Fruit fly (Drosophila melanogaster) whole organism, embryonic: Measurements from ENCODE around the gene tup.
A peak's percentile ranks its signal among the peaks of the same experiment; 100 is the strongest.

ENCODE experiments used
- Abd-B ChIP-seq: fragments of 200-800 bp; sonication (Bioruptor generic); optimal IDR thresholded peaks from 2 replicates; lab custom pipeline; 2018; ENCODE audit warnings: missing biosample characterization, mild to moderate bottlenecking, missing genetic modification characterization, moderate library complexity
- BtbVII ChIP-seq: fragments of 200-800 bp; sonication (Bioruptor generic); optimal IDR thresholded peaks from 3 replicates; lab custom pipeline; 2017; ENCODE audit warnings: missing biosample characterization, mild to moderate bottlenecking, missing genetic modification characterization
- CG1529 ChIP-seq: fragments of 200-800 bp; sonication (Bioruptor generic); optimal IDR thresholded peaks from 3 replicates; lab custom pipeline; 2018; ENCODE audit warnings: missing biosample characterization, missing genetic modification characterization
- CG17359 ChIP-seq: fragments of 200-800 bp; sonication (Bioruptor generic); optimal IDR thresholded peaks from 3 replicates; lab custom pipeline; 2018; ENCODE audit warnings: missing biosample characterization, mild to moderate bottlenecking, missing genetic modification characterization, moderate library complexity
- Camta ChIP-seq: fragments of 200-800 bp; sonication (Bioruptor generic); optimal IDR thresholded peaks from 2 replicates; lab custom pipeline; 2016; ENCODE audit warnings: missing biosample characterization, missing genetic modification characterization
- CkIIα-i1 ChIP-seq: fragments of 200-800 bp; sonication (Bioruptor generic); IDR thresholded peaks from 2 replicates; pipeline ENCODE4 v1.3.6; 2022; ENCODE audit warnings: missing biosample characterization, missing genetic modification characterization
- HLHmδ ChIP-seq: fragments of 200-800 bp; sonication (Bioruptor generic); optimal IDR thresholded peaks from 2 replicates; lab custom pipeline; 2018; ENCODE audit warnings: missing biosample characterization, mild to moderate bottlenecking, missing genetic modification characterization, moderate library complexity
- Hr78 ChIP-seq, 2 experiments: fragments of 200-800 bp in 1 of 2; fragments of >200 bp in 1 of 2; sonication (Bioruptor generic) in 1 of 2; optimal IDR thresholded peaks; 2 replicates each; lab custom pipeline; 2017 to 2019; ENCODE audit warnings: missing biosample characterization in 2 of 2, missing genetic modification characterization in 2 of 2, mild to moderate bottlenecking in 1 of 2, moderate library complexity in 1 of 2
- bab2 ChIP-seq: fragments of 200-800 bp; sonication (Bioruptor generic); optimal IDR thresholded peaks from 2 replicates; lab custom pipeline; 2016; ENCODE audit warnings: missing biosample characterization, missing genetic modification characterization
- lola ChIP-seq, 3 experiments: fragments of >200 bp in 2 of 3; fragments of 200-800 bp in 1 of 3; sonication (Bioruptor generic) in 1 of 3; optimal IDR thresholded peaks; 2 replicates each; lab custom pipeline; 2017 to 2019; ENCODE audit warnings: missing biosample characterization in 3 of 3, missing genetic modification characterization in 3 of 3, mild to moderate bottlenecking in 1 of 3, moderate library complexity in 1 of 3
- vnd ChIP-seq: fragments of 200-800 bp; sonication (Bioruptor generic); IDR thresholded peaks from 3 replicates; pipeline ENCODE4 v1.3.6; 2022; ENCODE audit warnings: missing biosample characterization, missing genetic modification characterization; ENCODE audit not compliant: partially characterized antibody
- z ChIP-seq: fragments of 200-800 bp; sonication (Bioruptor generic); IDR thresholded peaks from 3 replicates; pipeline ENCODE4 v1.3.6; 2022; ENCODE audit warnings: missing biosample characterization, missing genetic modification characterization
- zen ChIP-seq: fragments of 200-800 bp; sonication (Bioruptor generic); optimal IDR thresholded peaks from 3 replicates; lab custom pipeline; 2018; ENCODE audit warnings: missing biosample characterization, mild to moderate bottlenecking, missing genetic modification characterization, moderate library complexity

dm6 chr2L:18896818-18897578 is 15.9 kb upstream of the tup start:
- TF ChIP-seq vnd (GFP tag; lab: Robert Waterston, UW): no peak
- TF ChIP-seq bab2 (GFP tag; lab: Kevin White, UChicago): no peak
- TF ChIP-seq BtbVII (GFP tag; lab: Kevin White, UChicago): no peak
- no peak for TF ChIP-seq CG1529
- no peak for TF ChIP-seq CkIIα-i1 (GFP tag; lab: Robert Waterston, UW)
- no peak for TF ChIP-seq Hr78 (GFP tag; optimal IDR thresholded peaks at IDR 0.05; lab: Kevin White, UChicago)
- TF ChIP-seq zen (tag; lab: Kevin White, UChicago): no peak
- TF ChIP-seq CG17359 (tag; lab: Kevin White, UChicago): peak; percentile 2
- no peak for TF ChIP-seq Abd-B
- TF ChIP-seq z (GFP tag; lab: Robert Waterston, UW): no peak
- TF ChIP-seq Camta: no peak
- TF ChIP-seq lola (GFP tag; optimal IDR thresholded peaks at IDR 0.05; lab: Kevin White, UChicago): peak in 1 of 3 experiments; percentile 63
- TF ChIP-seq HLHmδ (GFP tag; lab: Kevin White, UChicago): no peak
